Worm (Caenorhabditis elegans) whole organism, L2 larva: ENCODE data around the gene hxk-3.

Experiments
- R02D3.7 ChIP-seq: fragments of 150-350 bp; optimal IDR thresholded peaks from 2 replicates; lab custom pipeline; 2014; ENCODE audit warnings: missing biosample characterization, missing genetic modification characterization
- Y55F3AM.14 ChIP-seq: fragments of 200-800 bp; sonication (Bioruptor generic); optimal IDR thresholded peaks from 2 replicates; lab custom pipeline; 2018; ENCODE audit warnings: mild to moderate bottlenecking, missing genetic modification characterization, missing compliant biosample characterization
- ZK546.5 ChIP-seq: sonication (generic microtip); optimal IDR thresholded peaks from 2 replicates; lab custom pipeline; 2017; ENCODE audit warnings: missing biosample characterization, missing genetic modification characterization
- alr-1 ChIP-seq: fragments of 150-350 bp; optimal IDR thresholded peaks from 2 replicates; lab custom pipeline; 2014; ENCODE audit warnings: missing biosample characterization, missing genetic modification characterization
- ama-1 ChIP-seq: fragments of 150-350 bp; optimal IDR thresholded peaks from 2 replicates; lab custom pipeline; 2018; ENCODE audit warnings: inconsistent platforms
- blmp-1 ChIP-seq: sonication (generic microtip); optimal IDR thresholded peaks from 2 replicates; lab custom pipeline; 2017; ENCODE audit warnings: missing genetic modification characterization, mild to moderate bottlenecking, missing compliant biosample characterization, antibody characterized with exemption, moderate library complexity; ENCODE audit not compliant: insufficient read depth
- crh-2 ChIP-seq: sonication (generic microtip); optimal IDR thresholded peaks from 2 replicates; lab custom pipeline; 2017; ENCODE audit warnings: missing biosample characterization, missing genetic modification characterization
- elt-3 ChIP-seq: sonication (generic microtip); optimal IDR thresholded peaks from 2 replicates; lab custom pipeline; 2017; ENCODE audit warnings: missing biosample characterization, missing genetic modification characterization
- fos-1 ChIP-seq: fragments of 150-350 bp; optimal IDR thresholded peaks from 2 replicates; lab custom pipeline; 2014; ENCODE audit warnings: missing biosample characterization, missing genetic modification characterization
- gmeb-1 ChIP-seq: fragments of 150-350 bp; optimal IDR thresholded peaks from 2 replicates; lab custom pipeline; 2014; ENCODE audit warnings: missing biosample characterization, missing genetic modification characterization
- lin-11 ChIP-seq: fragments of 150-350 bp; sonication (generic microtip); optimal IDR thresholded peaks from 2 replicates; lab custom pipeline; 2014; ENCODE audit warnings: missing biosample characterization, missing genetic modification characterization, inconsistent platforms, mixed read lengths
- lin-39 ChIP-seq: fragments of 150-350 bp; optimal IDR thresholded peaks from 2 replicates; lab custom pipeline; 2014; ENCODE audit warnings: missing biosample characterization, missing genetic modification reagents, missing genetic modification characterization
- lsy-2 ChIP-seq, 2 experiments: fragments of 150-350 bp in 1 of 2; sonication (generic microtip) in 1 of 2; optimal IDR thresholded peaks; 2 replicates each; lab custom pipeline; 2014 to 2017; ENCODE audit warnings: missing biosample characterization in 2 of 2, missing genetic modification characterization in 2 of 2
- mab-5 ChIP-seq: fragments of 150-350 bp; optimal IDR thresholded peaks from 2 replicates; lab custom pipeline; 2014; ENCODE audit warnings: missing biosample characterization, missing genetic modification characterization
- mbf-1 ChIP-seq: sonication (generic microtip); optimal IDR thresholded peaks from 2 replicates; lab custom pipeline; 2017; ENCODE audit warnings: missing biosample characterization, missing genetic modification characterization
- mdl-1 ChIP-seq, 2 experiments: fragments of 150-350 bp in 1 of 2; sonication (generic microtip) in 1 of 2; optimal IDR thresholded peaks; 2 replicates each; lab custom pipeline; 2017; ENCODE audit warnings: missing biosample characterization in 2 of 2, missing genetic modification characterization in 2 of 2
- nhr-11 ChIP-seq: fragments of 150-350 bp; optimal IDR thresholded peaks from 2 replicates; lab custom pipeline; 2014; ENCODE audit warnings: missing biosample characterization, missing genetic modification characterization
- nhr-12 ChIP-seq: fragments of 150-350 bp; optimal IDR thresholded peaks from 2 replicates; lab custom pipeline; 2014; ENCODE audit warnings: missing biosample characterization, missing genetic modification characterization
- nhr-21 ChIP-seq: fragments of 150-350 bp; optimal IDR thresholded peaks from 2 replicates; lab custom pipeline; 2014; ENCODE audit warnings: missing biosample characterization, missing genetic modification characterization
- nhr-237 ChIP-seq: fragments of 150-350 bp; optimal IDR thresholded peaks from 2 replicates; lab custom pipeline; 2014; ENCODE audit warnings: missing biosample characterization, missing genetic modification characterization
- nhr-25 ChIP-seq: fragments of 150-350 bp; sonication (generic microtip); optimal IDR thresholded peaks from 3 replicates; lab custom pipeline; 2014; ENCODE audit warnings: missing biosample characterization, missing genetic modification characterization
- nhr-6 ChIP-seq: fragments of 150-350 bp; optimal IDR thresholded peaks from 2 replicates; lab custom pipeline; 2014; ENCODE audit warnings: missing biosample characterization, missing genetic modification characterization
- peb-1 ChIP-seq: fragments of 150-350 bp; optimal IDR thresholded peaks from 2 replicates; lab custom pipeline; 2014; ENCODE audit warnings: missing biosample characterization, missing genetic modification characterization
- sma-9 ChIP-seq, 2 experiments: fragments of 150-350 bp in 1 of 2; sonication (generic microtip) in 1 of 2; optimal IDR thresholded peaks; 2 replicates each; lab custom pipeline; 2014 to 2016; ENCODE audit warnings: missing genetic modification characterization in 2 of 2, mild to moderate bottlenecking in 1 of 2, missing biosample characterization in 1 of 2, missing compliant biosample characterization in 1 of 2, missing genetic modification reagents in 1 of 2, moderate library complexity in 1 of 2
- snpc-4 ChIP-seq: fragments of 150-350 bp; optimal IDR thresholded peaks from 2 replicates; lab custom pipeline; 2014; ENCODE audit warnings: missing biosample characterization, missing genetic modification characterization
- unc-39 ChIP-seq: fragments of 150-350 bp; optimal IDR thresholded peaks from 2 replicates; lab custom pipeline; 2014; ENCODE audit warnings: missing biosample characterization, missing genetic modification characterization
- unc-62 ChIP-seq: fragments of 150-350 bp; optimal IDR thresholded peaks from 2 replicates; lab custom pipeline; 2014; ENCODE audit warnings: missing biosample characterization, missing genetic modification reagents, missing genetic modification characterization
- zag-1 ChIP-seq: fragments of 150-350 bp; optimal IDR thresholded peaks from 2 replicates; lab custom pipeline; 2014; ENCODE audit warnings: missing biosample characterization, missing genetic modification characterization
- ztf-1 ChIP-seq: fragments of 200-800 bp; sonication (Bioruptor generic); conservative IDR thresholded peaks from 2 replicates; pipeline ENCODE4 v1.3.6; 2022; ENCODE audit warnings: missing genetic modification characterization, missing compliant biosample characterization
- ztf-11 ChIP-seq: sonication (generic microtip); optimal IDR thresholded peaks from 2 replicates; lab custom pipeline; 2017; ENCODE audit warnings: missing biosample characterization, missing genetic modification characterization
- ztf-4 ChIP-seq: fragments of 150-350 bp; optimal IDR thresholded peaks from 2 replicates; lab custom pipeline; 2014; ENCODE audit warnings: missing biosample characterization, missing genetic modification characterization

Gene hxk-3

ce11 chrIV:1469093-1469492 is 28.3 kb upstream of the hxk-3 start:
- TF ChIP-seq nhr-21 (tag; lab: Kevin White, UChicago): no peak
- no peak for TF ChIP-seq R02D3.7 (tag; lab: Kevin White, UChicago)
- no peak for TF ChIP-seq alr-1 (tag; lab: Kevin White, UChicago)
- no peak for TF ChIP-seq zag-1
- no peak for TF ChIP-seq snpc-4 (tag; lab: Kevin White, UChicago)
- no peak for TF ChIP-seq nhr-25
- no peak for TF ChIP-seq blmp-1 (tag; lab: Kevin White, UChicago)
- TF ChIP-seq nhr-11 (tag; lab: Kevin White, UChicago): no peak
- no peak for TF ChIP-seq lin-11 (tag; lab: Kevin White, UChicago)
- no peak for TF ChIP-seq unc-62
- no peak for TF ChIP-seq gmeb-1 (tag; lab: Kevin White, UChicago)
- no peak for TF ChIP-seq ztf-1 (GFP tag; lab: Robert Waterston, UW)
- TF ChIP-seq lsy-2 (tag; optimal IDR thresholded peaks at IDR 0.05; lab: Kevin White, UChicago): no peak
- no peak for TF ChIP-seq sma-9 (GFP tag; optimal IDR thresholded peaks at IDR 0.05; lab: Kevin White, UChicago)
- TF ChIP-seq sma-9 (tag; optimal IDR thresholded peaks at IDR 0.05; lab: Kevin White, UChicago): no peak
- no peak for TF ChIP-seq peb-1 (tag; lab: Kevin White, UChicago)
- no peak for TF ChIP-seq nhr-12 (tag; lab: Kevin White, UChicago)
- no peak for TF ChIP-seq mbf-1 (tag; lab: Kevin White, UChicago)

ce11 chrIV:1470364-1470763 is 27.1 kb upstream of the hxk-3 start:
- TF ChIP-seq Y55F3AM.14 (GFP tag; lab: Kevin White, UChicago) (no peak), ZK546.5 (tag; lab: Kevin White, UChicago) (no peak)

ce11 chrIV:1472145-1472544 is 25.3 kb upstream of the hxk-3 start:
- TF ChIP-seq ztf-11 (tag; lab: Kevin White, UChicago): no peak
- TF ChIP-seq mdl-1 (tag; optimal IDR thresholded peaks at IDR 0.05; lab: Kevin White, UChicago): no peak
- TF ChIP-seq nhr-237 (tag; lab: Kevin White, UChicago): no peak
- TF ChIP-seq unc-39 (tag; lab: Kevin White, UChicago): no peak
- TF ChIP-seq nhr-6 (tag; lab: Kevin White, UChicago): no peak
- TF ChIP-seq fos-1: no peak

- TF ChIP-seq ztf-4 (no peak), zag-1 (no peak), sma-9 (GFP tag; optimal IDR thresholded peaks at IDR 0.05; lab: Kevin White, UChicago) (no peak), sma-9 (tag; optimal IDR thresholded peaks at IDR 0.05; lab: Kevin White, UChicago) (no peak), crh-2 (tag; lab: Kevin White, UChicago) (no peak)
Observed at ce11 chrIV:1475009-1475408, 22.4 kb upstream of the hxk-3 start, which contains the start of gene Y77E11A.12. Gene Y77E11A.12 (minus strand): TSS chrIV:1475109.

ce11 chrIV:1478649-1479048 is 18.8 kb upstream of the hxk-3 start:
- TF ChIP-seq elt-3 (no peak), nhr-11 (tag; lab: Kevin White, UChicago) (no peak), lin-39 (tag; lab: Kevin White, UChicago) (no peak), ZK546.5 (tag; lab: Kevin White, UChicago) (no peak), ama-1 (lab: Kevin White, UChicago) (no peak), lin-11 (tag; lab: Kevin White, UChicago) (no peak), lsy-2 (tag; optimal IDR thresholded peaks at IDR 0.05; lab: Kevin White, UChicago) (no peak), mab-5 (tag; lab: Kevin White, UChicago) (no peak), nhr-25 (no peak), fos-1 (no peak), alr-1 (tag; lab: Kevin White, UChicago) (no peak)

- peak in 1 of 2 experiments; percentile 9 for TF ChIP-seq lsy-2 (tag; optimal IDR thresholded peaks at IDR 0.05; lab: Kevin White, UChicago)
- TF ChIP-seq peb-1 (tag; lab: Kevin White, UChicago): no peak
Observed at ce11 chrIV:1484968-1485474, 12.4 kb upstream of the hxk-3 start, which contains the start of gene Y77E11A.16. Gene Y77E11A.16 (plus strand): TSS chrIV:1485424.
